Fruit fly (Drosophila melanogaster) whole organism, embryonic: ENCODE measurements around the gene bol.

Experiments
- Adf1 ChIP-seq: fragments of 200-800 bp; sonication (Bioruptor generic); IDR thresholded peaks from 2 replicates; pipeline ENCODE4 v1.3.6; 2022; ENCODE audit warnings: missing biosample characterization, missing genetic modification characterization
- Blimp-1 ChIP-seq: fragments of 200-800 bp; sonication (Bioruptor generic); optimal IDR thresholded peaks from 3 replicates; lab custom pipeline; 2018; ENCODE audit warnings: missing biosample characterization, missing genetic modification characterization, mild to moderate bottlenecking, moderate library complexity, missing genetic modification reagents
- CG10462 ChIP-seq: fragments of 200-800 bp; sonication (Bioruptor generic); optimal IDR thresholded peaks from 2 replicates; lab custom pipeline; 2016; ENCODE audit warnings: missing biosample characterization, missing genetic modification characterization
- CG10565 ChIP-seq: fragments of 200-800 bp; sonication (Bioruptor generic); optimal IDR thresholded peaks from 3 replicates; lab custom pipeline; 2016; ENCODE audit warnings: missing biosample characterization, mild to moderate bottlenecking, missing genetic modification characterization
- CG11560 ChIP-seq: fragments of 200-800 bp; sonication (Bioruptor generic); IDR thresholded peaks from 3 replicates; pipeline ENCODE4 v1.3.6; 2022; ENCODE audit warnings: missing biosample characterization, missing genetic modification characterization
- CG1233 ChIP-seq: fragments of 200-800 bp; sonication (Bioruptor generic); optimal IDR thresholded peaks from 4 replicates; lab custom pipeline; 2018; ENCODE audit warnings: missing biosample characterization, mild to moderate bottlenecking, missing genetic modification characterization
- CG13287 ChIP-seq: fragments of 200-800 bp; sonication (Bioruptor generic); IDR thresholded peaks from 2 replicates; pipeline ENCODE4 v1.3.6; 2022; ENCODE audit warnings: missing biosample characterization, missing genetic modification characterization; ENCODE audit not compliant: partially characterized antibody
- CG14050 ChIP-seq: fragments of 200-800 bp; sonication (Bioruptor generic); IDR thresholded peaks from 3 replicates; pipeline ENCODE4 v1.3.6; 2022; ENCODE audit warnings: missing biosample characterization, missing genetic modification characterization
- CG17328 ChIP-seq: fragments of 200-800 bp; sonication (Bioruptor generic); IDR thresholded peaks from 2 replicates; pipeline ENCODE4 v1.3.6; 2022; ENCODE audit warnings: missing biosample characterization, missing genetic modification characterization
- CG17568 ChIP-seq: fragments of 200-800 bp; sonication (Bioruptor generic); optimal IDR thresholded peaks from 2 replicates; lab custom pipeline; 2018; ENCODE audit warnings: missing biosample characterization, mild to moderate bottlenecking, missing genetic modification characterization, moderate library complexity
- CG18011 ChIP-seq: fragments of 200-800 bp; sonication (Bioruptor generic); optimal IDR thresholded peaks from 2 replicates; lab custom pipeline; 2017; ENCODE audit warnings: missing biosample characterization, missing genetic modification characterization, mild to moderate bottlenecking, moderate library complexity, missing genotype
- CG2116 ChIP-seq: fragments of 200-800 bp; sonication (Bioruptor generic); optimal IDR thresholded peaks from 3 replicates; lab custom pipeline; 2018; ENCODE audit warnings: missing biosample characterization, mild to moderate bottlenecking, missing genetic modification characterization
- CG30403 ChIP-seq: fragments of 200-800 bp; sonication (Bioruptor generic); optimal IDR thresholded peaks from 3 replicates; lab custom pipeline; 2016; ENCODE audit warnings: missing biosample characterization, missing genetic modification characterization
- CG32767 ChIP-seq: fragments of 200-800 bp; sonication (Bioruptor generic); IDR thresholded peaks from 2 replicates; pipeline ENCODE4 v1.3.6; 2022; ENCODE audit warnings: missing biosample characterization, missing genetic modification characterization
- CG3726 ChIP-seq: fragments of 200-800 bp; sonication (Bioruptor generic); IDR thresholded peaks from 3 replicates; pipeline ENCODE4, ENCODE4 v1.3.6; 2022; ENCODE audit warnings: missing biosample characterization, missing genetic modification characterization
- CG43689 ChIP-seq: fragments of 200-800 bp; sonication (Bioruptor generic); IDR thresholded peaks from 2 replicates; pipeline ENCODE4 v1.3.6; 2022; ENCODE audit warnings: missing biosample characterization, missing genetic modification characterization
- CG4404 ChIP-seq: fragments of 200-800 bp; sonication (Bioruptor generic); IDR thresholded peaks from 2 replicates; pipeline ENCODE4 v1.3.6; 2022; ENCODE audit warnings: missing biosample characterization, missing genetic modification characterization
- CG5180 ChIP-seq: fragments of 200-800 bp; sonication (Bioruptor generic); optimal IDR thresholded peaks from 3 replicates; lab custom pipeline; 2017; ENCODE audit warnings: missing biosample characterization, missing genetic modification characterization, mild to moderate bottlenecking, moderate library complexity, missing genetic modification reagents
- CG7556 ChIP-seq: fragments of 200-800 bp; sonication (Bioruptor generic); optimal IDR thresholded peaks from 2 replicates; lab custom pipeline; 2017; ENCODE audit warnings: missing biosample characterization, mild to moderate bottlenecking, missing genetic modification characterization
- CG7839 ChIP-seq: fragments of 200-800 bp; sonication (Bioruptor generic); optimal IDR thresholded peaks from 3 replicates; lab custom pipeline; 2018; ENCODE audit warnings: missing biosample characterization, mild to moderate bottlenecking, missing genetic modification characterization, moderate library complexity
- CG8765 ChIP-seq: fragments of 200-800 bp; sonication (Bioruptor generic); IDR thresholded peaks from 2 replicates; pipeline ENCODE4 v1.3.6; 2022; ENCODE audit warnings: missing biosample characterization, missing genetic modification characterization
- CG9817 ChIP-seq: fragments of 200-800 bp; sonication (Bioruptor generic); optimal IDR thresholded peaks from 2 replicates; lab custom pipeline; 2018; ENCODE audit warnings: missing biosample characterization, mild to moderate bottlenecking, missing genetic modification characterization, moderate library complexity
- Dek ChIP-seq: fragments of 200-800 bp; sonication (Bioruptor generic); optimal IDR thresholded peaks from 3 replicates; lab custom pipeline; 2019; ENCODE audit warnings: missing biosample characterization, mild to moderate bottlenecking, missing genetic modification characterization, moderate library complexity
- Dfd ChIP-seq, 2 experiments: fragments of >200 bp; optimal IDR thresholded peaks; 2 replicates each; lab custom pipeline; 2017; ENCODE audit warnings: missing biosample characterization in 2 of 2, missing genetic modification characterization in 2 of 2
- Doc3 ChIP-seq: fragments of 200-800 bp; sonication (Bioruptor generic); IDR thresholded peaks from 3 replicates; pipeline ENCODE4 v1.3.6; 2022; ENCODE audit warnings: missing biosample characterization, missing genetic modification characterization; ENCODE audit not compliant: partially characterized antibody
- Dp ChIP-seq: fragments of 200-800 bp; sonication (Bioruptor generic); optimal IDR thresholded peaks from 2 replicates; lab custom pipeline; 2018; ENCODE audit warnings: missing biosample characterization, mild to moderate bottlenecking, missing genetic modification characterization, moderate library complexity
- E2f1 ChIP-seq: fragments of 200-800 bp; sonication (Bioruptor generic); IDR thresholded peaks from 2 replicates; pipeline ENCODE4 v1.3.6; 2022; ENCODE audit warnings: missing biosample characterization, missing genetic modification characterization
- Ets65A ChIP-seq: fragments of 200-800 bp; sonication (Bioruptor generic); peaks from one replicate; lab custom pipeline; 2016; ENCODE audit warnings: missing biosample characterization, missing genetic modification characterization
- GATAe ChIP-seq: fragments of 200-800 bp; sonication (Bioruptor generic); conservative IDR thresholded peaks from 2 replicates; pipeline ENCODE4 v1.3.6; 2022; ENCODE audit warnings: missing biosample characterization, missing genetic modification characterization
- HLHmδ ChIP-seq: fragments of 200-800 bp; sonication (Bioruptor generic); optimal IDR thresholded peaks from 2 replicates; lab custom pipeline; 2018; ENCODE audit warnings: missing biosample characterization, mild to moderate bottlenecking, missing genetic modification characterization, moderate library complexity
- NC2α ChIP-seq: fragments of 200-800 bp; sonication (Bioruptor generic); optimal IDR thresholded peaks from 2 replicates; lab custom pipeline; 2016; ENCODE audit warnings: missing biosample characterization, missing genetic modification characterization
- NC2β ChIP-seq: fragments of 200-800 bp; sonication (Bioruptor generic); optimal IDR thresholded peaks from 2 replicates; lab custom pipeline; 2016; ENCODE audit warnings: missing biosample characterization, missing genetic modification characterization
- Neu2 ChIP-seq: fragments of 200-800 bp; sonication (Bioruptor generic); optimal IDR thresholded peaks from 3 replicates; lab custom pipeline; 2016; ENCODE audit warnings: missing biosample characterization, missing genetic modification characterization, borderline replicate concordance
- Oli ChIP-seq: fragments of 200-800 bp; sonication (Bioruptor generic); optimal IDR thresholded peaks from 2 replicates; lab custom pipeline; 2018; ENCODE audit warnings: missing biosample characterization, mild to moderate bottlenecking, missing genetic modification characterization, moderate library complexity
- Ssrp ChIP-seq: fragments of 200-800 bp; sonication (Bioruptor generic); optimal IDR thresholded peaks from 2 replicates; lab custom pipeline; 2018; ENCODE audit warnings: missing biosample characterization, mild to moderate bottlenecking, missing genetic modification characterization, moderate library complexity
- TFAM ChIP-seq: fragments of 200-800 bp; sonication (Bioruptor generic); optimal IDR thresholded peaks from 2 replicates; lab custom pipeline; 2017; ENCODE audit warnings: missing biosample characterization, missing genetic modification characterization, inconsistent platforms
- croc ChIP-seq: fragments of 200-800 bp; sonication (Bioruptor generic); conservative IDR thresholded peaks from 3 replicates; pipeline ENCODE4 v1.3.6; 2022; ENCODE audit warnings: missing biosample characterization, missing genetic modification characterization
- dimm ChIP-seq: fragments of 200-800 bp; sonication (Bioruptor generic); IDR thresholded peaks from 2 replicates; pipeline ENCODE4 v1.3.6; 2022; ENCODE audit warnings: missing biosample characterization, missing genetic modification characterization
- fd64A ChIP-seq: fragments of 200-800 bp; sonication (Bioruptor generic); optimal IDR thresholded peaks from 3 replicates; lab custom pipeline; 2018; ENCODE audit warnings: missing biosample characterization, mild to moderate bottlenecking, missing genetic modification characterization
- fd96Cb ChIP-seq: fragments of 200-800 bp; sonication (Bioruptor generic); optimal IDR thresholded peaks from 2 replicates; lab custom pipeline; 2018; ENCODE audit warnings: missing biosample characterization, mild to moderate bottlenecking, missing genetic modification characterization, moderate library complexity
- gfzf ChIP-seq: fragments of 200-800 bp; sonication (Bioruptor generic); optimal IDR thresholded peaks from 2 replicates; lab custom pipeline; 2016; ENCODE audit warnings: missing biosample characterization, mild to moderate bottlenecking, missing genetic modification characterization, moderate library complexity
- hbn ChIP-seq: fragments of 200-800 bp; sonication (Bioruptor generic); IDR thresholded peaks from 2 replicates; pipeline ENCODE4 v1.3.6; 2022; ENCODE audit warnings: missing biosample characterization, missing genetic modification characterization; ENCODE audit not compliant: partially characterized antibody
- jigr1 ChIP-seq: fragments of 200-800 bp; sonication (Bioruptor generic); IDR thresholded peaks from 3 replicates; pipeline ENCODE4 v1.3.6; 2022; ENCODE audit warnings: missing biosample characterization, missing genetic modification characterization
- kah ChIP-seq: fragments of 200-800 bp; sonication (Bioruptor generic); optimal IDR thresholded peaks from 2 replicates; lab custom pipeline; 2018; ENCODE audit warnings: missing biosample characterization, mild to moderate bottlenecking, missing genetic modification characterization
- kay ChIP-seq: fragments of 200-800 bp; sonication (Bioruptor generic); optimal IDR thresholded peaks from 2 replicates; lab custom pipeline; 2016; ENCODE audit warnings: missing biosample characterization, missing genetic modification characterization
- nerfin-1 ChIP-seq: fragments of 200-800 bp; sonication (Bioruptor generic); optimal IDR thresholded peaks from 3 replicates; lab custom pipeline; 2019; ENCODE audit warnings: missing biosample characterization, mild to moderate bottlenecking, missing genetic modification characterization, moderate library complexity
- pnt ChIP-seq: fragments of 200-800 bp; sonication (Bioruptor generic); optimal IDR thresholded peaks from 3 replicates; lab custom pipeline; 2016; ENCODE audit warnings: missing biosample characterization, missing genetic modification characterization
- scrt ChIP-seq: fragments of 200-800 bp; sonication (Bioruptor generic); optimal IDR thresholded peaks from 2 replicates; lab custom pipeline; 2018; ENCODE audit warnings: missing biosample characterization, mild to moderate bottlenecking, missing genetic modification characterization, moderate library complexity
- vfl ChIP-seq: fragments of 200-800 bp; sonication (Bioruptor generic); optimal IDR thresholded peaks from 2 replicates; lab custom pipeline; 2016; ENCODE audit warnings: missing biosample characterization, missing genetic modification characterization

The bol gene

dm6 chr3L:9072731-9073385, 61.3 kb downstream of the bol start, which contains the start of the genes CG4911 and CG4942 (continued):
- TF ChIP-seq HLHmδ (GFP tag; lab: Kevin White, UChicago) (no peak), Ssrp (tag; lab: Kevin White, UChicago) (peak; percentile 76), Ets65A (GFP tag; lab: Kevin White, UChicago) (peak; percentile 34), scrt (GFP tag; lab: Kevin White, UChicago) (peak; percentile 45), nerfin-1 (peak; percentile 61), CG17328 (peak; percentile 50), CG3726 (GFP tag; lab: Robert Waterston, UW) (peak; percentile 14; the same call in 1 of the 3 replicates), Dfd (GFP tag; optimal IDR thresholded peaks at IDR 0.05; lab: Kevin White, UChicago) (no peak), kay (GFP tag; lab: Kevin White, UChicago) (no peak), Doc3 (GFP tag; lab: Robert Waterston, UW) (no peak), CG1233 (no peak), NC2α (GFP tag; lab: Kevin White, UChicago) (peak; percentile 42), fd64A (GFP tag; lab: Kevin White, UChicago) (no peak), CG32767 (GFP tag; lab: Robert Waterston, UW) (no peak), CG43689 (GFP tag; lab: Robert Waterston, UW) (no peak), jigr1 (GFP tag; lab: Robert Waterston, UW) (peak; percentile 28; the same call in 1 of the 3 replicates), CG13287 (GFP tag; lab: Robert Waterston, UW) (no peak), CG18011 (GFP tag; lab: Kevin White, UChicago) (peak; percentile 33), kah (no peak), NC2β (GFP tag; lab: Kevin White, UChicago) (peak; percentile 70), Dek (tag; lab: Kevin White, UChicago) (peak; percentile 58), dimm (GFP tag; lab: Robert Waterston, UW) (0 out of 2 replicates have a peak, but pooled peaks have one; percentile 51), hbn (GFP tag; lab: Robert Waterston, UW) (no peak), gfzf (GFP tag; lab: Kevin White, UChicago) (peak; percentile 84), CG8765 (GFP tag; lab: Robert Waterston, UW) (no peak), E2f1 (GFP tag; lab: Robert Waterston, UW) (peak; percentile 57), croc (GFP tag; lab: Robert Waterston, UW) (no peak; the same call in 1 of the 3 replicates), pnt (GFP tag; lab: Kevin White, UChicago) (peak; percentile 31), CG10462 (peak; percentile 37), Adf1 (GFP tag; lab: Robert Waterston, UW) (peak; percentile 19; the same call in 1 of the 2 replicates), CG4404 (GFP tag; lab: Robert Waterston, UW) (0 out of 2 replicates have a peak, but pooled peaks have one; percentile 23), GATAe (GFP tag; lab: Robert Waterston, UW) (no peak; the same call in 1 of the 2 replicates), Neu2 (GFP tag; lab: Kevin White, UChicago) (no peak), CG7556 (peak; percentile 42), CG7839 (peak; percentile 72), CG10565 (GFP tag; lab: Kevin White, UChicago) (no peak), Blimp-1 (GFP tag; lab: Kevin White, UChicago) (peak; percentile 48), fd96Cb (peak; percentile 67), CG11560 (tag; lab: Robert Waterston, UW) (no peak), CG2116 (GFP tag; lab: Kevin White, UChicago) (peak; percentile 56), CG14050 (GFP tag; lab: Robert Waterston, UW) (peak; percentile 67), CG9817 (tag; lab: Kevin White, UChicago) (peak; percentile 77), CG17568 (no peak), vfl (GFP tag; lab: Kevin White, UChicago) (no peak), Dp (GFP tag; lab: Kevin White, UChicago) (peak; percentile 1), Oli (tag; lab: Kevin White, UChicago) (peak; percentile 72), CG30403 (GFP tag; lab: Kevin White, UChicago) (peak; percentile 81), TFAM (no peak), CG5180 (GFP tag; lab: Kevin White, UChicago) (peak; percentile 19)
